Worm (Caenorhabditis elegans): Measurements from ENCODE around the gene srlf-24.

DNA sequence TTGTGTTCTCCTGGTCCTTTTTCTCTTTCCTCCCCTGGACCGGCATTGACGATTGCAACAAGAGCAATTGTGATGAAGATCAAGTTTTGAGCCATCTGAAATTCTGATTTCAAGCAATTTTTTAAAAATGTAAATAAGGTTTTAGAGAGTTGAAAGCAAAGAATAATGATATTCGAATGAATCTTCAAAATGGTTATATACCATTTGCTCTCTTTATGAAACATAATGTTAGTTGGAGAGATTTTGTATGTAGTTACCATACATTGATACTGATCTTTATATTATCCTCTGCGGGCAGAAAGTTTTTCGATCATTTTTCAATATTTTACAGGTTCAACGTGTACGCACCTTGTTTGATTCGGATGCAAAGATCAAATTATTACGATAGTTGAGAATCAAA, at the start of gene srlf-24:
- TF ChIP-seq ama-1 (optimal IDR thresholded peaks at IDR 0.05) (no peak), blmp-1 (tag; optimal IDR thresholded peaks at IDR 0.05; ENCODE audit: insufficient read depth) (no peak), ceh-82 (tag; optimal IDR thresholded peaks at IDR 0.05) (no peak), ztf-11 (tag; optimal IDR thresholded peaks at IDR 0.05) (no peak), nhr-12 (tag; optimal IDR thresholded peaks at IDR 0.05) (no peak), fos-1 (tag; optimal IDR thresholded peaks at IDR 0.05) (no peak), peb-1 (tag; optimal IDR thresholded peaks at IDR 0.05) (no peak), nhr-77 (tag; optimal IDR thresholded peaks at IDR 0.05) (no peak), nhr-10 (tag; optimal IDR thresholded peaks at IDR 0.05) (no peak), lin-13 (GFP tag; optimal IDR thresholded peaks at IDR 0.05) (no peak), dmd-4 (tag; optimal IDR thresholded peaks at IDR 0.05) (no peak), mab-5 (tag; optimal IDR thresholded peaks at IDR 0.05) (no peak), elt-3 (tag; optimal IDR thresholded peaks at IDR 0.05) (no peak)

Measured in whole organism, L2 larva.